Worm (Caenorhabditis elegans): ENCODE measurements around the gene C07D10.6.

- TF ChIP-seq ceh-45 (GFP tag; IDR thresholded peaks at IDR 0.05) (no peak), ama-1 (optimal IDR thresholded peaks at IDR 0.05) (no peak), ceh-9 (tag; optimal IDR thresholded peaks at IDR 0.05) (no peak), nfya-1 (tag; optimal IDR thresholded peaks at IDR 0.05) (no peak), ttx-3 (tag; optimal IDR thresholded peaks at IDR 0.05) (no peak)
Measured at ce11 chrII:7352507-7352906, 26.6 kb upstream of the C07D10.6 start, which contains the start of gene hsp-4.
